Fruit fly (Drosophila melanogaster): ENCODE results near the gene CG1161.
A peak's percentile ranks its signal among the peaks of the same experiment; 100 is the strongest.

CG1161 gene

dm6 chr3R:5357935-5358414, 3.1 kb downstream of the CG1161 start, which contains the start of gene Prosbeta7:
Gene Prosbeta7 (minus strand): TSS chr3R:5358364.
- TF ChIP-seq cnc (optimal IDR thresholded peaks at IDR 0.05) = peak; percentile 96 to 98
- TF ChIP-seq bab1 (GFP tag; optimal IDR thresholded peaks at IDR 0.05) = peak; percentile 53
- peak; percentile 6 for TF ChIP-seq cic (GFP tag; optimal IDR thresholded peaks at IDR 0.05)
- no peak for TF ChIP-seq tj (GFP tag; optimal IDR thresholded peaks at IDR 0.05)
- TF ChIP-seq Mnt (GFP tag; optimal IDR thresholded peaks at IDR 0.05) = peak; percentile 11

dm6 chr3R:5361681-5362319, 6.9 kb downstream of the CG1161 start:
- TF ChIP-seq tj (GFP tag; optimal IDR thresholded peaks at IDR 0.05) (no peak), CG14711 (tag; optimal IDR thresholded peaks at IDR 0.05) (peak; percentile 18), Crg-1 (GFP tag; optimal IDR thresholded peaks at IDR 0.05) (no peak), CG33017 (tag; optimal IDR thresholded peaks at IDR 0.05) (peak; percentile 11), toe (GFP tag; optimal IDR thresholded peaks at IDR 0.05) (no peak), kay (GFP tag; ENCODE audit: borderline replicate concordance) (no peak), Clk (GFP tag; optimal IDR thresholded peaks at IDR 0.05) (no peak), cic (GFP tag; optimal IDR thresholded peaks at IDR 0.05) (no peak)

- TF ChIP-seq CG7101 (tag; optimal IDR thresholded peaks at IDR 0.05) (no peak), ovo (GFP tag; optimal IDR thresholded peaks at IDR 0.05) (no peak), bab1 (GFP tag; optimal IDR thresholded peaks at IDR 0.05) (no peak), Hr96 (GFP tag; optimal IDR thresholded peaks at IDR 0.05) (no peak), Mnt (GFP tag; optimal IDR thresholded peaks at IDR 0.05) (no peak), cnc (optimal IDR thresholded peaks at IDR 0.05) (no peak), tj (GFP tag; optimal IDR thresholded peaks at IDR 0.05) (no peak), CG5204 (GFP tag; optimal IDR thresholded peaks at IDR 0.05) (no peak), pad (GFP tag; optimal IDR thresholded peaks at IDR 0.05) (no peak), Clk (GFP tag; optimal IDR thresholded peaks at IDR 0.05) (no peak)
Observed at dm6 chr3R:5363412-5363811, 8.5 kb downstream of the CG1161 start.

- peak; percentile 6 for TF ChIP-seq CG33017 (tag; optimal IDR thresholded peaks at IDR 0.05)
- TF ChIP-seq CG7101 (tag; optimal IDR thresholded peaks at IDR 0.05) = peak; percentile 3
- peak; percentile 60 for TF ChIP-seq Mnt (GFP tag; optimal IDR thresholded peaks at IDR 0.05)
- no peak for TF ChIP-seq CG12768 (GFP tag; optimal IDR thresholded peaks at IDR 0.05)
- TF ChIP-seq kay (GFP tag; ENCODE audit: borderline replicate concordance) = peak; percentile 96
- no peak for TF ChIP-seq bab1 (GFP tag; optimal IDR thresholded peaks at IDR 0.05)
- peak; percentile 79 for TF ChIP-seq cic (GFP tag; optimal IDR thresholded peaks at IDR 0.05)
Observed at dm6 chr3R:5364539-5365273, 9.8 kb downstream of the CG1161 start.

- no peak for TF ChIP-seq kay (GFP tag; ENCODE audit: borderline replicate concordance)
- TF ChIP-seq cic (GFP tag; optimal IDR thresholded peaks at IDR 0.05) = peak; percentile 87
- no peak for TF ChIP-seq CG5204 (GFP tag; optimal IDR thresholded peaks at IDR 0.05)
- peak; percentile 39 for TF ChIP-seq CG11617 (GFP tag; optimal IDR thresholded peaks at IDR 0.05)
- TF ChIP-seq Clk (GFP tag; optimal IDR thresholded peaks at IDR 0.05) = no peak
- no peak for TF ChIP-seq CG14711 (tag; optimal IDR thresholded peaks at IDR 0.05)
- TF ChIP-seq CG7101 (tag; optimal IDR thresholded peaks at IDR 0.05) = no peak
- TF ChIP-seq CG1620 (GFP tag; optimal IDR thresholded peaks at IDR 0.05) = no peak
- TF ChIP-seq bab1 (GFP tag; optimal IDR thresholded peaks at IDR 0.05) = no peak
- TF ChIP-seq Mnt (GFP tag; optimal IDR thresholded peaks at IDR 0.05) = no peak
- TF ChIP-seq ovo (GFP tag; optimal IDR thresholded peaks at IDR 0.05) = peak; percentile 90
- peak; percentile 48 for TF ChIP-seq CG33017 (tag; optimal IDR thresholded peaks at IDR 0.05)
- TF ChIP-seq pad (GFP tag; optimal IDR thresholded peaks at IDR 0.05) = peak; percentile 59
- TF ChIP-seq CG7045 (GFP tag; optimal IDR thresholded peaks at IDR 0.05) = peak; percentile 21
- no peak for TF ChIP-seq Hr96 (GFP tag; optimal IDR thresholded peaks at IDR 0.05)
- peak; percentile 48 for TF ChIP-seq CG12768 (GFP tag; optimal IDR thresholded peaks at IDR 0.05)
- no peak for TF ChIP-seq cnc (optimal IDR thresholded peaks at IDR 0.05)
- TF ChIP-seq Crg-1 (GFP tag; optimal IDR thresholded peaks at IDR 0.05) = no peak
- peak; percentile 90 for TF ChIP-seq tj (GFP tag; optimal IDR thresholded peaks at IDR 0.05)
- no peak for TF ChIP-seq toe (GFP tag; optimal IDR thresholded peaks at IDR 0.05)
Observed at dm6 chr3R:5367512-5368169, 12.7 kb downstream of the CG1161 start.

dm6 chr3R:5368170-5368781, 13.4 kb downstream of the CG1161 start, which contains the start of gene Cerk:
Gene Cerk (minus strand): TSS chr3R:5368306.
- TF ChIP-seq pad (GFP tag; optimal IDR thresholded peaks at IDR 0.05) = no peak
- no peak for TF ChIP-seq tj (GFP tag; optimal IDR thresholded peaks at IDR 0.05)
- TF ChIP-seq CG11617 (GFP tag; optimal IDR thresholded peaks at IDR 0.05) = no peak
- peak; percentile 18 for TF ChIP-seq Clk (GFP tag; optimal IDR thresholded peaks at IDR 0.05)
- peak; percentile 63 for TF ChIP-seq bab1 (GFP tag; optimal IDR thresholded peaks at IDR 0.05)
- TF ChIP-seq CG5204 (GFP tag; optimal IDR thresholded peaks at IDR 0.05) = no peak
- no peak for TF ChIP-seq CG33017 (tag; optimal IDR thresholded peaks at IDR 0.05)
- TF ChIP-seq Mnt (GFP tag; optimal IDR thresholded peaks at IDR 0.05) = peak; percentile 47
- TF ChIP-seq cic (GFP tag; optimal IDR thresholded peaks at IDR 0.05) = no peak
- TF ChIP-seq CG14711 (tag; optimal IDR thresholded peaks at IDR 0.05) = no peak
- TF ChIP-seq CG7101 (tag; optimal IDR thresholded peaks at IDR 0.05) = peak; percentile 53
- peak; percentile 46 for TF ChIP-seq toe (GFP tag; optimal IDR thresholded peaks at IDR 0.05)
- TF ChIP-seq CG7045 (GFP tag; optimal IDR thresholded peaks at IDR 0.05) = no peak
- no peak for TF ChIP-seq CG12768 (GFP tag; optimal IDR thresholded peaks at IDR 0.05)
- peak; percentile 50 for TF ChIP-seq Crg-1 (GFP tag; optimal IDR thresholded peaks at IDR 0.05)
- TF ChIP-seq kay (GFP tag; ENCODE audit: borderline replicate concordance) = no peak
- no peak for TF ChIP-seq cnc (optimal IDR thresholded peaks at IDR 0.05)
- peak; percentile 39 for TF ChIP-seq CG1620 (GFP tag; optimal IDR thresholded peaks at IDR 0.05)
- peak; percentile 86 for TF ChIP-seq ovo (GFP tag; optimal IDR thresholded peaks at IDR 0.05)
- TF ChIP-seq Hr96 (GFP tag; optimal IDR thresholded peaks at IDR 0.05) = peak; percentile 42

Data from whole organism, adult.